Worm (Caenorhabditis elegans): Measurements from ENCODE around the gene Y73C8B.2.

ce11 chrV:3162299-3162698 lies 32.5 kb downstream of the Y73C8B.2 start:
- no peak for TF ChIP-seq sptf-1 (tag; optimal IDR thresholded peaks at IDR 0.05)
- TF ChIP-seq unc-62 (GFP tag; optimal IDR thresholded peaks at IDR 0.05) = no peak

All from whole organism, L1 larva.